Fruit fly (Drosophila melanogaster) whole organism, embryonic: ENCODE results near the gene CG6051.
A peak's percentile ranks its signal among the peaks of the same experiment; 100 is the strongest.

Source experiments
- ATbp ChIP-seq: fragments of 200-800 bp; sonication (Bioruptor generic); optimal IDR thresholded peaks from 2 replicates; lab custom pipeline; 2017; ENCODE audit warnings: missing biosample characterization, mild to moderate bottlenecking, missing genetic modification characterization, missing genetic modification reagents
- Atf3 ChIP-seq: fragments of 200-800 bp; sonication (Bioruptor generic); optimal IDR thresholded peaks from 3 replicates; lab custom pipeline; 2016; ENCODE audit warnings: missing biosample characterization, missing genetic modification characterization
- BEAF-32 ChIP-seq: fragments of 200-800 bp; sonication (Bioruptor generic); optimal IDR thresholded peaks from 3 replicates; lab custom pipeline; 2017; ENCODE audit warnings: missing biosample characterization, missing genetic modification characterization, mild to moderate bottlenecking, moderate library complexity, missing genetic modification reagents
- CG10321 ChIP-seq: fragments of 200-800 bp; sonication (Bioruptor generic); IDR thresholded peaks from 2 replicates; pipeline ENCODE4 v1.3.6; 2022; ENCODE audit warnings: missing biosample characterization, missing genetic modification characterization
- CG11247 ChIP-seq: fragments of 200-800 bp; sonication (Bioruptor generic); IDR thresholded peaks from 2 replicates; pipeline ENCODE4 v1.3.6; 2022; ENCODE audit warnings: missing biosample characterization, missing genetic modification characterization
- CG11398 ChIP-seq: fragments of 200-800 bp; sonication (Bioruptor generic); optimal IDR thresholded peaks from 2 replicates; lab custom pipeline; 2016; ENCODE audit warnings: missing biosample characterization, missing genetic modification characterization
- CG11504 ChIP-seq: fragments of 200-800 bp; sonication (Bioruptor generic); optimal IDR thresholded peaks from 3 replicates; lab custom pipeline; 2019; ENCODE audit warnings: missing biosample characterization, mild to moderate bottlenecking, missing genetic modification characterization, moderate library complexity
- CG13894 ChIP-seq: fragments of 200-800 bp; sonication (Bioruptor generic); optimal IDR thresholded peaks from 3 replicates; lab custom pipeline; 2018; ENCODE audit warnings: missing biosample characterization, mild to moderate bottlenecking, missing genetic modification characterization, moderate library complexity
- CG16813 ChIP-seq: fragments of 200-800 bp; sonication (Bioruptor generic); IDR thresholded peaks from 3 replicates; pipeline ENCODE4 v1.3.6; 2022; ENCODE audit warnings: missing biosample characterization, missing genetic modification characterization; ENCODE audit not compliant: partially characterized antibody
- CG17359 ChIP-seq: fragments of 200-800 bp; sonication (Bioruptor generic); optimal IDR thresholded peaks from 3 replicates; lab custom pipeline; 2018; ENCODE audit warnings: missing biosample characterization, mild to moderate bottlenecking, missing genetic modification characterization, moderate library complexity
- CG17912 ChIP-seq: fragments of 200-800 bp; sonication (Bioruptor generic); optimal IDR thresholded peaks from 2 replicates; lab custom pipeline; 2018; ENCODE audit warnings: missing biosample characterization, mild to moderate bottlenecking, missing genetic modification characterization
- CG2120 ChIP-seq: fragments of 200-800 bp; sonication (Bioruptor generic); optimal IDR thresholded peaks from 3 replicates; lab custom pipeline; 2016; ENCODE audit warnings: missing biosample characterization, missing genetic modification characterization
- CG2889 ChIP-seq: fragments of 200-800 bp; sonication (Bioruptor generic); IDR thresholded peaks from 3 replicates; pipeline ENCODE4 v1.3.6; 2022; ENCODE audit warnings: missing biosample characterization, missing genetic modification characterization
- CG3065 ChIP-seq: fragments of 200-800 bp; sonication (Bioruptor generic); optimal IDR thresholded peaks from 2 replicates; lab custom pipeline; 2016; ENCODE audit warnings: missing biosample characterization, missing genetic modification characterization
- CG31365 ChIP-seq: fragments of 200-800 bp; sonication (Bioruptor generic); optimal IDR thresholded peaks from 2 replicates; lab custom pipeline; 2018; ENCODE audit warnings: missing biosample characterization, mild to moderate bottlenecking, missing genetic modification characterization
- CG4282 ChIP-seq: fragments of 200-800 bp; sonication (Bioruptor generic); optimal IDR thresholded peaks from 2 replicates; lab custom pipeline; 2016; ENCODE audit warnings: missing biosample characterization, missing genetic modification characterization
- CG4730 ChIP-seq: fragments of 200-800 bp; sonication (Bioruptor generic); IDR thresholded peaks from 2 replicates; pipeline ENCODE4 v1.3.6; 2022; ENCODE audit warnings: missing biosample characterization, missing genetic modification characterization
- CG6654 ChIP-seq: fragments of 200-800 bp; sonication (Bioruptor generic); optimal IDR thresholded peaks from 2 replicates; lab custom pipeline; 2017; ENCODE audit warnings: missing biosample characterization, mild to moderate bottlenecking, missing genetic modification characterization
- CG6765 ChIP-seq: fragments of 200-800 bp; sonication (Bioruptor generic); optimal IDR thresholded peaks from 3 replicates; lab custom pipeline; 2017; ENCODE audit warnings: missing biosample characterization, mild to moderate bottlenecking, missing genetic modification characterization
- CG6813 ChIP-seq: fragments of 200-800 bp; sonication (Bioruptor generic); optimal IDR thresholded peaks from 2 replicates; lab custom pipeline; 2017; ENCODE audit warnings: missing biosample characterization, missing genetic modification characterization, mild to moderate bottlenecking, moderate library complexity, missing genetic modification reagents
- CG7372 ChIP-seq: fragments of 200-800 bp; sonication (Bioruptor generic); IDR thresholded peaks from 2 replicates; pipeline ENCODE4 v1.3.6; 2022; ENCODE audit warnings: missing biosample characterization, missing genetic modification characterization
- CG7928 ChIP-seq: fragments of 200-800 bp; sonication (Bioruptor generic); optimal IDR thresholded peaks from 2 replicates; lab custom pipeline; 2017; ENCODE audit warnings: missing biosample characterization, mild to moderate bottlenecking, missing genetic modification characterization
- CG7963 ChIP-seq: fragments of 200-800 bp; sonication (Bioruptor generic); IDR thresholded peaks from 3 replicates; pipeline ENCODE4 v1.3.6; 2022; ENCODE audit warnings: missing biosample characterization, missing genetic modification characterization; ENCODE audit not compliant: partially characterized antibody
- CG9932 ChIP-seq: fragments of 200-800 bp; sonication (Bioruptor generic); IDR thresholded peaks from 2 replicates; pipeline ENCODE4 v1.3.6; 2022; ENCODE audit warnings: missing biosample characterization, missing genetic modification characterization
- CkIIα-i1 ChIP-seq: fragments of 200-800 bp; sonication (Bioruptor generic); IDR thresholded peaks from 2 replicates; pipeline ENCODE4 v1.3.6; 2022; ENCODE audit warnings: missing biosample characterization, missing genetic modification characterization
- D19B ChIP-seq: fragments of 200-800 bp; sonication (Bioruptor generic); optimal IDR thresholded peaks from 2 replicates; lab custom pipeline; 2017; ENCODE audit warnings: missing biosample characterization, mild to moderate bottlenecking, missing genetic modification characterization
- Dad ChIP-seq: fragments of 200-800 bp; sonication (Bioruptor generic); optimal IDR thresholded peaks from 3 replicates; lab custom pipeline; 2016; ENCODE audit warnings: missing biosample characterization, missing genetic modification characterization
- Drgx ChIP-seq: fragments of 200-800 bp; sonication (Bioruptor generic); IDR thresholded peaks from 2 replicates; pipeline ENCODE4 v1.3.6; 2022; ENCODE audit warnings: missing biosample characterization, missing genetic modification characterization
- ERR ChIP-seq: fragments of 200-800 bp; sonication (Bioruptor generic); optimal IDR thresholded peaks from 2 replicates; lab custom pipeline; 2016; ENCODE audit warnings: missing biosample characterization, missing genetic modification characterization
- HLH4C ChIP-seq: fragments of 200-800 bp; sonication (Bioruptor generic); IDR thresholded peaks from 3 replicates; pipeline ENCODE4 v1.3.6; 2022; ENCODE audit warnings: missing biosample characterization, missing genetic modification characterization; ENCODE audit not compliant: partially characterized antibody
- Kr ChIP-seq: fragments of 200-800 bp; sonication (Bioruptor generic); optimal IDR thresholded peaks from 2 replicates; lab custom pipeline; 2017; ENCODE audit warnings: missing biosample characterization, mild to moderate bottlenecking, missing genetic modification characterization
- Sin3A ChIP-seq: fragments of >200 bp; optimal IDR thresholded peaks from 2 replicates; lab custom pipeline; 2018
- Usf ChIP-seq: fragments of 200-800 bp; sonication (Bioruptor generic); optimal IDR thresholded peaks from 2 replicates; lab custom pipeline; 2017; ENCODE audit warnings: missing genotype, missing biosample characterization, missing genetic modification characterization
- YL-1 ChIP-seq: fragments of 200-800 bp; sonication (Bioruptor generic); optimal IDR thresholded peaks from 3 replicates; lab custom pipeline; 2017; ENCODE audit warnings: missing biosample characterization, mild to moderate bottlenecking, missing genetic modification characterization
- ato ChIP-seq: fragments of 200-800 bp; sonication (Bioruptor generic); IDR thresholded peaks from 2 replicates; pipeline ENCODE4 v1.3.6; 2022; ENCODE audit warnings: missing biosample characterization, missing genetic modification characterization; ENCODE audit not compliant: partially characterized antibody
- az2 ChIP-seq: fragments of 200-800 bp; sonication (Bioruptor generic); optimal IDR thresholded peaks from 3 replicates; lab custom pipeline; 2016; ENCODE audit warnings: missing biosample characterization, missing genetic modification characterization
- crc ChIP-seq: fragments of 200-800 bp; sonication (Bioruptor generic); optimal IDR thresholded peaks from 2 replicates; lab custom pipeline; 2016; ENCODE audit warnings: missing biosample characterization, missing genetic modification characterization
- dysf ChIP-seq: fragments of 200-800 bp; sonication (Bioruptor generic); IDR thresholded peaks from 3 replicates; pipeline ENCODE4 v1.3.6; 2022; ENCODE audit warnings: missing biosample characterization, missing genetic modification characterization
- emc ChIP-seq: fragments of 200-800 bp; sonication (Bioruptor generic); optimal IDR thresholded peaks from 2 replicates; lab custom pipeline; 2016; ENCODE audit warnings: missing biosample characterization, missing genetic modification characterization
- exex ChIP-seq: fragments of 200-800 bp; sonication (Bioruptor generic); optimal IDR thresholded peaks from 4 replicates; lab custom pipeline; 2018; ENCODE audit warnings: missing biosample characterization, mild to moderate bottlenecking, missing genetic modification characterization, moderate library complexity
- gt ChIP-seq: fragments of 200-800 bp; sonication (Bioruptor generic); IDR thresholded peaks from 2 replicates; pipeline ENCODE4 v1.3.6; 2022; ENCODE audit warnings: missing biosample characterization, missing genetic modification characterization
- insv ChIP-seq, 2 experiments: fragments of 200-800 bp; sonication (Bioruptor generic); optimal IDR thresholded peaks; 3 replicates each; lab custom pipeline; 2016 to 2018; ENCODE audit warnings: missing biosample characterization in 2 of 2, missing genetic modification characterization in 2 of 2
- kah ChIP-seq: fragments of 200-800 bp; sonication (Bioruptor generic); optimal IDR thresholded peaks from 2 replicates; lab custom pipeline; 2018; ENCODE audit warnings: missing biosample characterization, mild to moderate bottlenecking, missing genetic modification characterization
- klu ChIP-seq: fragments of 200-800 bp; sonication (Bioruptor generic); IDR thresholded peaks from 2 replicates; pipeline ENCODE4 v1.3.6; 2022; ENCODE audit warnings: missing biosample characterization, missing genetic modification characterization
- odd ChIP-seq: fragments of 200-800 bp; sonication (Bioruptor generic); optimal IDR thresholded peaks from 2 replicates; lab custom pipeline; 2017; ENCODE audit warnings: missing biosample characterization, mild to moderate bottlenecking, missing genetic modification characterization
- sd ChIP-seq: fragments of 200-800 bp; sonication (Bioruptor generic); optimal IDR thresholded peaks from 3 replicates; lab custom pipeline; 2018; ENCODE audit warnings: missing biosample characterization, mild to moderate bottlenecking, missing genetic modification characterization, moderate library complexity
- ssp ChIP-seq: fragments of 200-800 bp; sonication (Bioruptor generic); IDR thresholded peaks from 2 replicates; pipeline ENCODE4 v1.3.6; 2022; ENCODE audit warnings: missing biosample characterization, missing genetic modification characterization
- twi ChIP-seq: fragments of 200-800 bp; optimal IDR thresholded peaks from 2 replicates; lab custom pipeline; 2019; ENCODE audit warnings: missing biosample characterization, mild to moderate bottlenecking, missing genetic modification characterization, moderate library complexity
- z ChIP-seq: fragments of 200-800 bp; sonication (Bioruptor generic); IDR thresholded peaks from 3 replicates; pipeline ENCODE4 v1.3.6; 2022; ENCODE audit warnings: missing biosample characterization, missing genetic modification characterization

Gene CG6051

DNA sequence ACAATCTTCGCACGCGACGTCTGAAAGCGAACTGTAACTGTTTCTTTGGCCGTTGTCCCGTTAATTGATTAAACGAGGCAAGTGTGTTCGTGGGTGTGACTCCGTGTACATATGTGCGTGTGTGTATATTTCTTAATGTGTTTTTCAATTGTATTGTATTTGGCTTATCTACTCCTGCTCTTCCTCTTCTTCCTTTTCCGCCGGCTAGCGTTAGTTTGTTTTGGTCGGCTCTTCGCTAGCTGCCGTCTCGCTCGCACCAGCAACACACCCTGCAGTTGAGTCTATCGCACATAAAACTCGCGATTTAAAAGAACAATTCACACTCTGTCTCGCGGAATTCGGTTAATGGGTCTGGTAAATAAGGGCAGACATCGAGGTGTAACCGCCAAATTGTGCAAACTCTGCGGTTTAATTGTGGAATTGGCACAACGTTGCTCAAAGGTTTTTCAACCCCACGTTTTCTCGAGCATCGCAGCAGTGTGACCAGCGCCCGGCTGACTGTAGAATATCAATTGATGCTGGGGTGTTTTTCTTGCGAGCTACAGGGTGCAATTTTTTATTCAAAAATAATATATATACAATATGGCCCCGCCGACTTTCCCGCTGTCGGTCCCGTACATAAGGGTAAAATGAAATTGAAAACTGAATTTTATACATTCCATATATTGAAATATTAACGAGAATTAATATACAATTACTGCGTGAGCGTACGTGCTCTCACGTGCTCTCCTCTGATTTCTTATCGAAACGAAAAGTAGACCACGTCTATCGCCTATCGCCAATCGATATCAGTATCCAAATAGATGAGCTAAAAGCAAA, 38.9 kb downstream of the CG6051 start, which contains the start of the genes gb and CG5815 (continued):
- TF ChIP-seq Atf3 (GFP tag; lab: Kevin White, UChicago) = peak; percentile 67
- no peak for TF ChIP-seq CG13894 (tag; lab: Kevin White, UChicago)
- peak; percentile 66 for TF ChIP-seq CG17912
- TF ChIP-seq exex (tag; lab: Kevin White, UChicago) = peak; percentile 61
- TF ChIP-seq ATbp = peak; percentile 54
- TF ChIP-seq Sin3A (lab: Kevin White, UChicago) = peak; percentile 82
- TF ChIP-seq Usf (GFP tag; lab: Kevin White, UChicago) = peak; percentile 89
- peak; percentile 75 for TF ChIP-seq CG6765
- peak; percentile 82 for TF ChIP-seq CG4730
- TF ChIP-seq CG9932 = peak; percentile 97
- peak; percentile 92 for TF ChIP-seq BEAF-32 (GFP tag; lab: Kevin White, UChicago)
- peak; percentile 74 for TF ChIP-seq odd (GFP tag; lab: Kevin White, UChicago)
- peak; percentile 91 for TF ChIP-seq Drgx (GFP tag; lab: Robert Waterston, UW)
- TF ChIP-seq kah = peak; percentile 57
- peak; percentile 90 for TF ChIP-seq CG11504
- TF ChIP-seq Dad (GFP tag; lab: Kevin White, UChicago) = peak; percentile 82
- TF ChIP-seq CG16813 (GFP tag; lab: Robert Waterston, UW) = peak; percentile 96
- peak; percentile 85 for TF ChIP-seq CG2889
- TF ChIP-seq z (GFP tag; lab: Robert Waterston, UW) = no peak; the same call in 1 of the 3 replicates
- peak; percentile 97 for TF ChIP-seq HLH4C
- TF ChIP-seq CG6813 (GFP tag; lab: Kevin White, UChicago) = peak; percentile 76
- TF ChIP-seq CG10321 = peak; percentile 65
- TF ChIP-seq CG31365 = peak; percentile 17
- TF ChIP-seq emc (GFP tag; lab: Kevin White, UChicago) = peak; percentile 65
- peak; percentile 93 for TF ChIP-seq YL-1 (GFP tag; lab: Kevin White, UChicago)
- 0 out of 2 replicates have a peak, but pooled peaks have one; percentile 38 for TF ChIP-seq gt (GFP tag; lab: Robert Waterston, UW)
- TF ChIP-seq ato (GFP tag; lab: Robert Waterston, UW) = peak; percentile 86
- TF ChIP-seq CG7928 (GFP tag; lab: Kevin White, UChicago) = peak; percentile 74
- peak in 1 of 2 experiments; percentile 65 for TF ChIP-seq insv (GFP tag; optimal IDR thresholded peaks at IDR 0.05; lab: Kevin White, UChicago)
- TF ChIP-seq klu (GFP tag; lab: Robert Waterston, UW) = peak; percentile 85
- no peak for TF ChIP-seq Kr (GFP tag; lab: Kevin White, UChicago)
- peak; percentile 32 for TF ChIP-seq CG4282 (GFP tag; lab: Kevin White, UChicago)
- peak; percentile 88 for TF ChIP-seq CG7963 (GFP tag; lab: Robert Waterston, UW)
- no peak for TF ChIP-seq CkIIα-i1 (GFP tag; lab: Robert Waterston, UW)
- peak; percentile 73 for TF ChIP-seq CG6654 (GFP tag; lab: Kevin White, UChicago)
- peak; percentile 61 for TF ChIP-seq ERR (GFP tag; lab: Kevin White, UChicago)
- TF ChIP-seq twi = peak; percentile 79
- peak; percentile 89 for TF ChIP-seq CG11247 (GFP tag; lab: Robert Waterston, UW)
- TF ChIP-seq D19B (GFP tag; lab: Kevin White, UChicago) = peak; percentile 82
- TF ChIP-seq ssp (GFP tag; lab: Robert Waterston, UW) = peak; percentile 83
- peak; percentile 67 for TF ChIP-seq CG3065 (GFP tag; lab: Kevin White, UChicago)
- TF ChIP-seq sd (tag; lab: Kevin White, UChicago) = no peak
- peak; percentile 92 for TF ChIP-seq az2 (GFP tag; lab: Kevin White, UChicago)
- TF ChIP-seq CG7372 (GFP tag; lab: Robert Waterston, UW) = peak; percentile 83
- TF ChIP-seq CG2120 (GFP tag; lab: Kevin White, UChicago) = peak; percentile 96
- peak; percentile 43 for TF ChIP-seq CG11398 (GFP tag; lab: Kevin White, UChicago)
- TF ChIP-seq CG17359 (tag; lab: Kevin White, UChicago) = peak; percentile 88
- TF ChIP-seq dysf (GFP tag; lab: Robert Waterston, UW) = peak; percentile 89
- TF ChIP-seq crc (GFP tag; lab: Kevin White, UChicago) = peak; percentile 49
